Fruit fly (Drosophila melanogaster) whole organism, prepupa: Measurements from ENCODE around the gene CG33160.
A peak's percentile ranks its signal among the peaks of the same experiment; 100 is the strongest.

Source experiments
- Blimp-1 ChIP-seq: fragments of 200-800 bp; sonication (Bioruptor generic); optimal IDR thresholded peaks from 3 replicates; lab custom pipeline; 2017; ENCODE audit warnings: missing biosample characterization, missing genetic modification characterization, mild to moderate bottlenecking, moderate library complexity, missing genetic modification reagents
- CG11762 ChIP-seq: fragments of 200-800 bp; sonication (Bioruptor generic); optimal IDR thresholded peaks from 3 replicates; lab custom pipeline; 2016; ENCODE audit warnings: missing biosample characterization, missing genetic modification characterization; ENCODE audit not compliant: insufficient read depth
- CG15336 ChIP-seq: fragments of 200-800 bp; sonication (Bioruptor generic); IDR thresholded peaks from 2 replicates; pipeline ENCODE4 v1.3.6; 2022; ENCODE audit warnings: missing biosample characterization, missing genetic modification characterization
- CG1621 ChIP-seq: fragments of 200-800 bp; sonication (Bioruptor generic); optimal IDR thresholded peaks from 3 replicates; lab custom pipeline; 2018; ENCODE audit warnings: missing biosample characterization, mild to moderate bottlenecking, missing genetic modification characterization
- CG3032 ChIP-seq: fragments of 200-800 bp; optimal IDR thresholded peaks from 2 replicates; lab custom pipeline; 2019; ENCODE audit warnings: missing biosample characterization, mild to moderate bottlenecking, missing genetic modification characterization, moderate library complexity
- CG32006 ChIP-seq: fragments of 200-800 bp; sonication (Bioruptor generic); optimal IDR thresholded peaks from 3 replicates; lab custom pipeline; 2017; ENCODE audit warnings: missing biosample characterization, mild to moderate bottlenecking, missing genetic modification characterization
- CG34406 ChIP-seq: fragments of 200-800 bp; sonication (Bioruptor generic); optimal IDR thresholded peaks from 3 replicates; lab custom pipeline; 2016; ENCODE audit warnings: missing biosample characterization, missing genetic modification characterization
- CG4318 ChIP-seq: fragments of 200-800 bp; sonication (Bioruptor generic); optimal IDR thresholded peaks from 3 replicates; lab custom pipeline; 2017; ENCODE audit warnings: missing biosample characterization, mild to moderate bottlenecking, missing genetic modification characterization
- CG6163 ChIP-seq: fragments of 200-800 bp; sonication (Bioruptor generic); IDR thresholded peaks from 3 replicates; pipeline ENCODE4 v1.3.6; 2022; ENCODE audit warnings: missing biosample characterization, missing genetic modification characterization
- CG6792 ChIP-seq: fragments of 200-800 bp; sonication (Bioruptor generic); optimal IDR thresholded peaks from 3 replicates; lab custom pipeline; 2016; ENCODE audit warnings: missing biosample characterization, missing genetic modification characterization
- CG6808 ChIP-seq: fragments of 200-800 bp; sonication (Bioruptor generic); optimal IDR thresholded peaks from 3 replicates; lab custom pipeline; 2017; ENCODE audit warnings: missing biosample characterization, missing genetic modification characterization, mild to moderate bottlenecking, moderate library complexity, missing genetic modification reagents
- CG8119 ChIP-seq: fragments of 200-800 bp; sonication (Bioruptor generic); IDR thresholded peaks from 3 replicates; pipeline ENCODE4 v1.3.6; 2022; ENCODE audit warnings: missing biosample characterization, missing genetic modification characterization
- Eip78C ChIP-seq: fragments of 200-800 bp; sonication (Bioruptor generic); peaks from one replicate; lab custom pipeline; 2016; ENCODE audit warnings: missing biosample characterization, missing genetic modification characterization
- Eip93F ChIP-seq: fragments of 200-800 bp; sonication (Bioruptor generic); optimal IDR thresholded peaks from 2 replicates; lab custom pipeline; 2016; ENCODE audit warnings: missing biosample characterization, mild to moderate bottlenecking, missing genetic modification characterization
- Hr38 ChIP-seq: sonication (Bioruptor generic); optimal IDR thresholded peaks from 2 replicates; lab custom pipeline; 2016; ENCODE audit warnings: missing biosample characterization, missing genetic modification characterization
- Hr39 ChIP-seq: fragments of 200-800 bp; sonication (Bioruptor generic); optimal IDR thresholded peaks from 2 replicates; lab custom pipeline; 2016; ENCODE audit warnings: missing biosample characterization, missing genetic modification characterization
- Hr4 ChIP-seq: fragments of 200-800 bp; sonication (Bioruptor generic); optimal IDR thresholded peaks from 3 replicates; lab custom pipeline; 2016; ENCODE audit warnings: missing biosample characterization, missing genetic modification characterization
- Met ChIP-seq: fragments of 200-800 bp; sonication (Bioruptor generic); optimal IDR thresholded peaks from 3 replicates; lab custom pipeline; 2016; ENCODE audit warnings: missing biosample characterization, missing genetic modification characterization
- OdsH ChIP-seq: fragments of 200-800 bp; sonication (Bioruptor generic); optimal IDR thresholded peaks from 3 replicates; lab custom pipeline; 2016; ENCODE audit warnings: missing biosample characterization, missing genetic modification characterization
- Sox102F ChIP-seq: fragments of 200-800 bp; sonication (Bioruptor generic); optimal IDR thresholded peaks from 2 replicates; lab custom pipeline; 2016; ENCODE audit warnings: missing biosample characterization, mild to moderate bottlenecking, missing genetic modification characterization
- Sox14 ChIP-seq: fragments of 200-800 bp; sonication (Bioruptor generic); optimal IDR thresholded peaks from 3 replicates; lab custom pipeline; 2016; ENCODE audit warnings: missing biosample characterization, missing genetic modification characterization
- achi ChIP-seq: fragments of 200-800 bp; sonication (Bioruptor generic); optimal IDR thresholded peaks from 3 replicates; lab custom pipeline; 2016; ENCODE audit warnings: missing biosample characterization, missing genetic modification characterization
- acj6 ChIP-seq: fragments of 200-800 bp; sonication (Bioruptor generic); optimal IDR thresholded peaks from 3 replicates; lab custom pipeline; 2016; ENCODE audit warnings: missing biosample characterization, missing genetic modification characterization
- cyc ChIP-seq: fragments of 200-800 bp; sonication (Bioruptor generic); optimal IDR thresholded peaks from 3 replicates; lab custom pipeline; 2016; ENCODE audit warnings: missing biosample characterization, missing genetic modification characterization
- dsx ChIP-seq: fragments of 200-800 bp; optimal IDR thresholded peaks from 3 replicates; lab custom pipeline; 2019; ENCODE audit warnings: missing biosample characterization, mild to moderate bottlenecking, missing genetic modification characterization, moderate library complexity; ENCODE audit not compliant: poor library complexity, severe bottlenecking
- eg ChIP-seq: fragments of 200-800 bp; sonication (Bioruptor generic); IDR thresholded peaks from 3 replicates; pipeline ENCODE4 v1.3.6; 2022; ENCODE audit warnings: missing biosample characterization, missing genetic modification characterization
- fd59A ChIP-seq: fragments of 200-800 bp; sonication (Bioruptor generic); optimal IDR thresholded peaks from 2 replicates; lab custom pipeline; 2017; ENCODE audit warnings: missing biosample characterization, mild to moderate bottlenecking, missing genetic modification characterization, missing genetic modification reagents
- fd85E ChIP-seq: fragments of 200-800 bp; sonication (Bioruptor generic); optimal IDR thresholded peaks from 3 replicates; lab custom pipeline; 2016; ENCODE audit warnings: missing biosample characterization, missing genetic modification characterization
- lz ChIP-seq: fragments of 200-800 bp; sonication (Bioruptor generic); optimal IDR thresholded peaks from 3 replicates; lab custom pipeline; 2016; ENCODE audit warnings: missing biosample characterization, missing genetic modification characterization
- pdm3 ChIP-seq: fragments of 200-800 bp; sonication (Bioruptor generic); optimal IDR thresholded peaks from 3 replicates; lab custom pipeline; 2016; ENCODE audit warnings: missing biosample characterization, missing genetic modification characterization
- salr ChIP-seq, 2 experiments: fragments of 200-800 bp; sonication (Bioruptor generic); optimal IDR thresholded peaks; 3 replicates each; lab custom pipeline; 2016 to 2018; ENCODE audit warnings: missing biosample characterization in 2 of 2, missing genetic modification characterization in 2 of 2, mild to moderate bottlenecking in 1 of 2
- ss ChIP-seq, 2 experiments: fragments of 200-800 bp; sonication (Bioruptor generic); optimal IDR thresholded peaks; 2 replicates in 1 of 2; 3 replicates in 1 of 2; lab custom pipeline; 2017 to 2018; ENCODE audit warnings: mild to moderate bottlenecking in 2 of 2, missing biosample characterization in 2 of 2, missing genetic modification characterization in 2 of 2, moderate library complexity in 1 of 2
- svp ChIP-seq: fragments of 200-800 bp; sonication (Bioruptor generic); peaks from one replicate; lab custom pipeline; 2016; ENCODE audit warnings: missing biosample characterization, missing genetic modification characterization
- topi ChIP-seq: fragments of 200-800 bp; sonication (Bioruptor generic); optimal IDR thresholded peaks from 3 replicates; lab custom pipeline; 2016; ENCODE audit warnings: missing biosample characterization, missing genetic modification characterization
- vri ChIP-seq: fragments of 200-800 bp; sonication (Bioruptor generic); optimal IDR thresholded peaks from 3 replicates; lab custom pipeline; 2016; ENCODE audit warnings: missing biosample characterization, mild to moderate bottlenecking, missing genetic modification characterization

Gene CG33160

DNA sequence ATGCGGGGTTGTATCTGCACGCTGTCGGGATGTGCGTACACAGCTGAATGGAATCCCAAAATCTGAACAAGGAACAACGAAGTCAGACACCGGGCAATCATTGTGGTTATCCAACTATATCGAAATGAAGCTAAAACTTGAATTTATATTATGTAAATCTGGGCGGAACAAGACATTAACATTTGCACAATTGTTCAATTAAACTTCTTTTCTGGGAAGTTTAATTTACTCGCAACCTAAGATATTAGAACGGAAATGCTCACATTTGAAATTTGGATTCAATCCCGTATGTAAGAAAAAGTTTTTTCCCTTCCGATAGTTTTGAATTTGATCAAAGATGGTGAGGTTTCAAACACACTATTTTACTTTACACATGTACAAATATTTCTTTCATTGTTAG lies at the start of gene CG33160:
Gene CG33160 (minus strand): TSS at position 101 of the 400 bp plus-strand sequence.
- TF ChIP-seq CG11762 (GFP tag; lab: Kevin White, UChicago) (no peak), CG3032 (tag; lab: Kevin White, UChicago) (no peak), fd59A (GFP tag; lab: Kevin White, UChicago) (no peak)

DNA sequence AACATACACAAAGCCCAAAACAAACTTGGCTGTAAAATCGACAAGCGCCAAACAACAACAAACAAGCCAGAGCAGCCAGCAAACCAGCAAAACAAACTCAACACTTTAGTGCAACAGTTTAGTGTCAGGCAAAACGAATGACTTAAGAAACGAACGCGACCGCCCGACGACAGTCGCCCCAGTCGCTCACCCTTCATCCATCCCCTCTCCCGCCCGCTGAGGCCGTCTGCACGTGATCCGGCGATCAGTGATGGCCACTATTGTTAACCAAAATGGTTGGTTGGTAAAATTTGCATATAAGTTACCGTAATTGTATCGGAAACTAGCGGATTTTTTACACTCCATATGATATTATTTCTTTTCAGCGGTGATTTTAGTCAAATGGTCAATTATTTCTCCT lies 47.5 kb upstream of the CG33160 start:
- TF ChIP-seq Met (GFP tag; lab: Kevin White, UChicago) (peak; percentile 13), Hr39 (GFP tag; lab: Kevin White, UChicago) (peak; percentile 4), Eip78C (GFP tag; lab: Kevin White, UChicago) (peak; percentile 12), pdm3 (GFP tag; lab: Kevin White, UChicago) (peak; percentile 9), ss (GFP tag; optimal IDR thresholded peaks at IDR 0.05; lab: Kevin White, UChicago) (peak in 1 of 2 experiments; percentile 9), CG32006 (peak; percentile 9), Blimp-1 (GFP tag; lab: Kevin White, UChicago) (no peak), CG8119 (GFP tag; lab: Robert Waterston, UW) (no peak), lz (GFP tag; lab: Kevin White, UChicago) (peak; percentile 5), dsx (GFP tag; lab: Kevin White, UChicago) (peak; percentile 27)

DNA sequence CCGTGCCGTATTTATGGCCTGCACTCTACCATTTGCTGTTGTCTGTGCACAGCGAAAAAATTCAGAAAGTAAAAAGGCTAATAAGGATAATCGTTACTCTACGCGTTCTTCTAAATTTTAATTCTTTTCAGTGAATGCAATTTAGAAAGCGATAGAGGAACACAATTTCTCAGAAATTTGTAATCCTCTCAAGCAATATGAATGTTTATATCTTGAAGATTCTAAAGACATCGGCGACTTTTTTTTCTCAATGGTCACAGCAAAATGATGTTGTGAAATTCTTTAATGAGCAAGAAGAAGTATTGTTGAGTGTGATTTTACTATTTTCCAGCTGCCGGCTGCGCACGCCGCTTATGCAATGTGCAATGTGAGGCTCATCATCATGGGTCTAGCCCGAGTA lies 46.7 kb upstream of the CG33160 start:
- TF ChIP-seq ss (GFP tag; optimal IDR thresholded peaks at IDR 0.05; lab: Kevin White, UChicago) (peak in 1 of 2 experiments; percentile 15), CG4318 (peak; percentile 7), fd85E (no peak), Eip93F (GFP tag; lab: Kevin White, UChicago) (no peak), Eip78C (GFP tag; lab: Kevin White, UChicago) (peak; percentile 85), CG8119 (GFP tag; lab: Robert Waterston, UW) (0 out of 3 replicates have a peak, but pooled peaks have one; percentile 23), achi (GFP tag; lab: Kevin White, UChicago) (peak; percentile 28), eg (GFP tag; lab: Robert Waterston, UW) (0 out of 3 replicates have a peak, but pooled peaks have one; percentile 8), OdsH (GFP tag; lab: Kevin White, UChicago) (peak; percentile 49), pdm3 (GFP tag; lab: Kevin White, UChicago) (peak; percentile 49), CG15336 (GFP tag; lab: Robert Waterston, UW) (peak; percentile 59), Hr4 (GFP tag; lab: Kevin White, UChicago) (peak; percentile 48), Sox14 (peak; percentile 8), salr (GFP tag; optimal IDR thresholded peaks at IDR 0.05; lab: Kevin White, UChicago) (peak in 1 of 2 experiments; percentile 43), Sox102F (GFP tag; lab: Kevin White, UChicago) (no peak), acj6 (GFP tag; lab: Kevin White, UChicago) (peak; percentile 13), CG34406 (GFP tag; lab: Kevin White, UChicago) (no peak), CG32006 (peak; percentile 73), CG6163 (GFP tag; lab: Robert Waterston, UW) (0 out of 3 replicates have a peak, but pooled peaks have one; percentile 8), CG3032 (tag; lab: Kevin White, UChicago) (peak; percentile 2), lz (GFP tag; lab: Kevin White, UChicago) (no peak), cyc (GFP tag; lab: Kevin White, UChicago) (no peak), svp (GFP tag; lab: Kevin White, UChicago) (peak; percentile 10)

- TF ChIP-seq CG3032 (tag; lab: Kevin White, UChicago) (no peak), CG6792 (GFP tag; lab: Kevin White, UChicago) (no peak), CG15336 (GFP tag; lab: Robert Waterston, UW) (peak; percentile 65), eg (GFP tag; lab: Robert Waterston, UW) (peak; percentile 67; the same call in 2 of the 3 replicates), lz (GFP tag; lab: Kevin White, UChicago) (no peak), CG11762 (GFP tag; lab: Kevin White, UChicago) (no peak), Hr38 (no peak), Eip78C (GFP tag; lab: Kevin White, UChicago) (peak; percentile 55), cyc (GFP tag; lab: Kevin White, UChicago) (no peak), CG6808 (GFP tag; lab: Kevin White, UChicago) (no peak), salr (GFP tag; optimal IDR thresholded peaks at IDR 0.05; lab: Kevin White, UChicago) (no peak), Blimp-1 (GFP tag; lab: Kevin White, UChicago) (peak; percentile 64), topi (no peak), CG8119 (GFP tag; lab: Robert Waterston, UW) (peak; percentile 37; the same call in 1 of the 3 replicates), dsx (GFP tag; lab: Kevin White, UChicago) (no peak), svp (GFP tag; lab: Kevin White, UChicago) (peak; percentile 75), CG1621 (tag; lab: Kevin White, UChicago) (no peak), vri (peak; percentile 39)
Observed at dm6 chr3L:3251659-3252490, 45.7 kb upstream of the CG33160 start.
